Worm (Caenorhabditis elegans): Measurements from ENCODE around the gene itm-2.

Gene itm-2

DNA sequence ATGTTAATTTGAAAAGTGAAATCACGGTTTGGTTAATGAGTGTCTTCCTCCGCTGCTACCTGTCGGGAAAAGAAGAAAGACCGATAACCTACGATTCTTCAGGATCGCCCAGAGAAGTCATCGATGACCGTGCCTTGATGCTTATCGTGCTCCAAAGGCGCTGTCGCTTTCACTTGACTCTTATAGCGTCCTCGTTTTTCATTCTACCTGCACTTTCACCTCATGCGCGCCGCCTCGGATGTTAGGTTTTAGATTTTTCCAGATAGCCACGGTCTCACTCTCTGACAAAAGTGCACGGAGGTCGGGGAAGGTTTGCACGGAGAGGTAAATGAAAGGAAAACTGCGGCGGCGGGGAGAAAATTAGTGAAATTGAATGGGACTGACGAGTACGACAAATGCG is 43.9 kb downstream of the itm-2 start:
- TF ChIP-seq hlh-11 (tag; optimal IDR thresholded peaks at IDR 0.05) (no peak), dmd-8 (GFP tag; IDR thresholded peaks at IDR 0.05) (no peak), tra-1 (GFP tag; IDR thresholded peaks at IDR 0.05) (no peak), php-3 (GFP tag; IDR thresholded peaks at IDR 0.05) (no peak), ceh-28 (tag; optimal IDR thresholded peaks at IDR 0.05) (no peak), dmd-9 (GFP tag; IDR thresholded peaks at IDR 0.05) (no peak), nhr-10 (tag; optimal IDR thresholded peaks at IDR 0.05) (no peak), aha-1 (tag) (no peak), T20F7.1 (GFP tag; optimal IDR thresholded peaks at IDR 0.05) (no peak), egl-43 (GFP tag; IDR thresholded peaks at IDR 0.05) (no peak)

DNA sequence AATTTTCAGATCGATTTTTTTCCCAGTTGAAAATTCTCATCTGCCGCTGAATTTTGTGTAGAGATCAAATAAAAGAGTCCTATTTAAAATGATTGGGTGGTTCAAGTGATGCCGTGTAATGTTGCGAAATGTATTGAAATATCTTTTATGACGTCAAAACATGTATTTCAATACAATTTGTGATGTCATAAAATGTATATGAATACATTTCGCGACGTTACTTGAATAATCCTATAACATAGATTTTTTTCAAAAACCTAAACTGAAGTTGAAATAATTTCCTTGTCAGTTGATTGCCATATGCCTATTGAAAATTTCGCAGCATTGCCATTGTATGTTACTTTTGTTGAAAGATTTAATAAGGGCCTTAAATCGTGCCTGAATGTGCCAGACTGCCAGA is 44.6 kb downstream of the itm-2 start, which contains the start of gene F55D1.1:
TSS of gene F55D1.1 (plus strand) at position 301 of the 400 bp plus-strand sequence.
- TF ChIP-seq ZK337.2 (GFP tag; IDR thresholded peaks at IDR 0.05) (no peak), F44E2.7 (GFP tag; IDR thresholded peaks at IDR 0.05) (no peak), rbr-2 (tag; optimal IDR thresholded peaks at IDR 0.05) (no peak), T20F7.1 (GFP tag; optimal IDR thresholded peaks at IDR 0.05) (no peak), T26A8.4 (GFP tag; IDR thresholded peaks at IDR 0.05) (no peak), mxl-3 (GFP tag; optimal IDR thresholded peaks at IDR 0.05) (no peak), lin-1 (GFP tag; IDR thresholded peaks at IDR 0.05) (no peak), nhr-42 (GFP tag; IDR thresholded peaks at IDR 0.05) (no peak), skn-1 (tag; optimal IDR thresholded peaks at IDR 0.05) (no peak), F49E8.2 (tag; optimal IDR thresholded peaks at IDR 0.05; ENCODE audit: borderline replicate concordance) (no peak), zip-11 (GFP tag; IDR thresholded peaks at IDR 0.05) (no peak), F37D6.2 (tag; optimal IDR thresholded peaks at IDR 0.05) (no peak), spr-3 (GFP tag; optimal IDR thresholded peaks at IDR 0.05) (no peak), nhr-237 (tag; optimal IDR thresholded peaks at IDR 0.05) (no peak)

DNA sequence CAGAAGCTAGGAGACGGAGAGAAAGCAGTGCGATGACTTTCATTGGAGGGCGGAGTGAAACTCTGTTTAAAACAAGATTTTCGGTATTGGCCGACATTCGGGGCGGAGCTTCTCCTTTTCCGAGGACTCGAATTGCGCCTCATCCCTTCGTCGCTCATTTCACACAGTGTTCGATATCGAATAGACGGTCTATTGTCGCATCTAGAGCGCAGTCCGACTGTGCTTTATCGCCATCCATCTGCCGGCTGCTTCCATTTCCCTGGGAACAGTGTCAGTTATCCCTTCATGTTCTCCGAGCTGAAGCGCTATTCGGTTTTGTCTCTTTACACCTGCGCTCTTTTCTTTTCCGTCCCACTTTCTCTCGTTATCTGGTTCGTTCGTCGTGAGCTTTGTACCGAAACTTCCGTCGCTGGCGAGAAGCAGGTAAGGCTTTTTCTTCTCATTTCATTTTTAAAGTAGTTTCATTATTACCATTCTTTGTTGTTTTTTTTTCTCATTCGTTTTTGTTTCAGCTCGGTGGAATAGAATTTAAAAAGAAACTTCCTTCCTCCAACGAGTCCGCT is 47.9 kb downstream of the itm-2 start, which contains the start of the genes bus-8A and bus-8B:
TSS of gene bus-8A (plus strand) at position 96 of the 563 bp plus-strand sequence.
TSS of gene bus-8B (plus strand) at position 513 of the 563 bp plus-strand sequence.
- TF ChIP-seq mdl-1 (tag; optimal IDR thresholded peaks at IDR 0.05), result no peak
- TF ChIP-seq hif-1 (tag; optimal IDR thresholded peaks at IDR 0.05), result no peak
- TF ChIP-seq unc-62 (GFP tag; optimal IDR thresholded peaks at IDR 0.05 in 1 of 2), result peak in 1 of 2 experiments; percentile 94
- no peak for TF ChIP-seq unc-62 (tag; optimal IDR thresholded peaks at IDR 0.05)
- no peak for TF ChIP-seq nhr-102 (tag; optimal IDR thresholded peaks at IDR 0.05)
- TF ChIP-seq egl-43 (GFP tag; IDR thresholded peaks at IDR 0.05), result 0 out of 2 replicates have a peak, but pooled peaks have one; percentile 24

All from whole organism, L4 larva.